Fruit fly (Drosophila melanogaster) whole organism, embryonic: ENCODE data around the gene CG11131.

Experiments
- B-H1 ChIP-seq: fragments of 200-800 bp; sonication (Bioruptor generic); IDR thresholded peaks from 3 replicates; pipeline ENCODE4 v1.3.6; 2022; ENCODE audit warnings: missing biosample characterization, missing genetic modification characterization
- Bdp1 ChIP-seq: fragments of 200-800 bp; sonication (Bioruptor generic); optimal IDR thresholded peaks from 3 replicates; lab custom pipeline; 2016; ENCODE audit warnings: missing biosample characterization, missing genetic modification characterization
- Blimp-1 ChIP-seq: fragments of 200-800 bp; sonication (Bioruptor generic); optimal IDR thresholded peaks from 3 replicates; lab custom pipeline; 2018; ENCODE audit warnings: missing biosample characterization, missing genetic modification characterization, mild to moderate bottlenecking, moderate library complexity, missing genetic modification reagents
- Bteb2 ChIP-seq: fragments of 200-800 bp; sonication (Bioruptor generic); optimal IDR thresholded peaks from 2 replicates; lab custom pipeline; 2016; ENCODE audit warnings: missing biosample characterization, missing genetic modification characterization
- CG11247 ChIP-seq: fragments of 200-800 bp; sonication (Bioruptor generic); IDR thresholded peaks from 2 replicates; pipeline ENCODE4 v1.3.6; 2022; ENCODE audit warnings: missing biosample characterization, missing genetic modification characterization
- CG12104 ChIP-seq: fragments of 200-800 bp; sonication (Bioruptor generic); optimal IDR thresholded peaks from 3 replicates; lab custom pipeline; 2016; ENCODE audit warnings: missing biosample characterization, missing genetic modification characterization
- CG12155 ChIP-seq: fragments of 200-800 bp; sonication (Bioruptor generic); optimal IDR thresholded peaks from 3 replicates; lab custom pipeline; 2016; ENCODE audit warnings: missing biosample characterization, missing genetic modification characterization
- CG14441 ChIP-seq: fragments of 200-800 bp; sonication (Bioruptor generic); IDR thresholded peaks from 2 replicates; pipeline ENCODE4 v1.3.6; 2022; ENCODE audit warnings: missing biosample characterization, missing genetic modification characterization
- CG14965 ChIP-seq: fragments of 200-800 bp; sonication (Bioruptor generic); optimal IDR thresholded peaks from 2 replicates; lab custom pipeline; 2016; ENCODE audit warnings: missing biosample characterization, missing genetic modification characterization, borderline replicate concordance
- CG1602 ChIP-seq: fragments of 200-800 bp; sonication (Bioruptor generic); optimal IDR thresholded peaks from 3 replicates; lab custom pipeline; 2016; ENCODE audit warnings: missing biosample characterization, missing genetic modification characterization
- CG18476 ChIP-seq: fragments of 200-800 bp; sonication (Bioruptor generic); optimal IDR thresholded peaks from 2 replicates; lab custom pipeline; 2016; ENCODE audit warnings: missing biosample characterization, mild to moderate bottlenecking, missing genetic modification characterization
- CG18619 ChIP-seq: fragments of 200-800 bp; sonication (Bioruptor generic); optimal IDR thresholded peaks from 3 replicates; lab custom pipeline; 2017; ENCODE audit warnings: missing biosample characterization, mild to moderate bottlenecking, missing genetic modification characterization
- CG30431 ChIP-seq: fragments of 200-800 bp; sonication (Bioruptor generic); optimal IDR thresholded peaks from 2 replicates; lab custom pipeline; 2017; ENCODE audit warnings: missing biosample characterization, missing genetic modification characterization
- CG31441 ChIP-seq: fragments of 200-800 bp; sonication (Bioruptor generic); IDR thresholded peaks from 2 replicates; pipeline ENCODE4 v1.3.6; 2022; ENCODE audit warnings: missing biosample characterization, missing genetic modification characterization
- CG32772 ChIP-seq: fragments of 200-800 bp; sonication (Bioruptor generic); IDR thresholded peaks from 2 replicates; pipeline ENCODE4 v1.3.6; 2022; ENCODE audit warnings: missing biosample characterization, missing genetic modification characterization
- CG3407 ChIP-seq: fragments of 200-800 bp; sonication (Bioruptor generic); optimal IDR thresholded peaks from 2 replicates; lab custom pipeline; 2018; ENCODE audit warnings: missing biosample characterization, mild to moderate bottlenecking, missing genetic modification characterization
- CG3838 ChIP-seq: fragments of 200-800 bp; sonication (Bioruptor generic); optimal IDR thresholded peaks from 3 replicates; lab custom pipeline; 2016; ENCODE audit warnings: missing biosample characterization, missing genetic modification characterization
- Dfd ChIP-seq, 2 experiments: fragments of >200 bp; optimal IDR thresholded peaks; 2 replicates each; lab custom pipeline; 2017; ENCODE audit warnings: missing biosample characterization in 2 of 2, missing genetic modification characterization in 2 of 2
- Dp ChIP-seq: fragments of 200-800 bp; sonication (Bioruptor generic); optimal IDR thresholded peaks from 2 replicates; lab custom pipeline; 2018; ENCODE audit warnings: missing biosample characterization, mild to moderate bottlenecking, missing genetic modification characterization, moderate library complexity
- Dref ChIP-seq: fragments of 200-800 bp; sonication (Bioruptor generic); IDR thresholded peaks from 2 replicates; pipeline ENCODE4 v1.3.6; 2022; ENCODE audit warnings: missing biosample characterization, missing genetic modification characterization
- Eip74EF ChIP-seq, 2 experiments: fragments of 200-800 bp in 1 of 2; fragments of >200 bp in 1 of 2; sonication (Bioruptor generic) in 1 of 2; optimal IDR thresholded peaks; 2 replicates each; lab custom pipeline; 2017 to 2019; ENCODE audit warnings: missing biosample characterization in 2 of 2, missing genetic modification characterization in 2 of 2, mild to moderate bottlenecking in 1 of 2, moderate library complexity in 1 of 2
- Elba2 ChIP-seq: fragments of 200-800 bp; sonication (Bioruptor generic); optimal IDR thresholded peaks from 3 replicates; lab custom pipeline; 2016; ENCODE audit warnings: missing biosample characterization, missing genetic modification characterization
- Fer2 ChIP-seq: fragments of 200-800 bp; sonication (Bioruptor generic); optimal IDR thresholded peaks from 2 replicates; lab custom pipeline; 2018; ENCODE audit warnings: missing biosample characterization, mild to moderate bottlenecking, missing genetic modification characterization, moderate library complexity
- HLH54F ChIP-seq: fragments of 200-800 bp; sonication (Bioruptor generic); optimal IDR thresholded peaks from 3 replicates; lab custom pipeline; 2016; ENCODE audit warnings: missing biosample characterization, missing genetic modification characterization
- Hr3 ChIP-seq: fragments of 200-800 bp; sonication (Bioruptor generic); optimal IDR thresholded peaks from 3 replicates; lab custom pipeline; 2016; ENCODE audit warnings: missing biosample characterization, missing genetic modification characterization
- Mrtf ChIP-seq: fragments of 200-800 bp; sonication (Bioruptor generic); IDR thresholded peaks from 3 replicates; pipeline ENCODE4 v1.3.6; 2022; ENCODE audit warnings: missing biosample characterization, missing genetic modification characterization
- ash1 ChIP-seq: fragments of 200-800 bp; sonication (Bioruptor generic); optimal IDR thresholded peaks from 2 replicates; lab custom pipeline; 2018; ENCODE audit warnings: missing biosample characterization, mild to moderate bottlenecking, missing genetic modification characterization
- bowl ChIP-seq: fragments of 200-800 bp; sonication (Bioruptor generic); IDR thresholded peaks from 2 replicates; pipeline ENCODE4 v1.3.6; 2022; ENCODE audit warnings: missing biosample characterization, missing genetic modification characterization
- btn ChIP-seq: fragments of 200-800 bp; sonication (Bioruptor generic); optimal IDR thresholded peaks from 2 replicates; lab custom pipeline; 2016; ENCODE audit warnings: missing biosample characterization, missing genetic modification characterization
- chm ChIP-seq: fragments of 200-800 bp; sonication (Bioruptor generic); IDR thresholded peaks from 2 replicates; pipeline ENCODE4 v1.3.6; 2022; ENCODE audit warnings: missing biosample characterization, missing genetic modification characterization
- crp ChIP-seq, 2 experiments: fragments of 200-800 bp; sonication (Bioruptor generic); optimal IDR thresholded peaks; 2 replicates in 1 of 2; 3 replicates in 1 of 2; lab custom pipeline; 2017; ENCODE audit warnings: missing biosample characterization in 2 of 2, missing genetic modification characterization in 2 of 2, mild to moderate bottlenecking in 1 of 2, moderate library complexity in 1 of 2
- danr ChIP-seq: fragments of 200-800 bp; sonication (Bioruptor generic); IDR thresholded peaks from 2 replicates; pipeline ENCODE4 v1.3.6; 2022; ENCODE audit warnings: missing biosample characterization, missing genetic modification characterization
- dpn ChIP-seq, 2 experiments: fragments of 200-800 bp; sonication (Bioruptor generic); optimal IDR thresholded peaks; 3 replicates each; lab custom pipeline; 2016; ENCODE audit warnings: missing biosample characterization in 2 of 2, missing genetic modification characterization in 2 of 2
- fd102C ChIP-seq: fragments of 200-800 bp; sonication (Bioruptor generic); optimal IDR thresholded peaks from 2 replicates; lab custom pipeline; 2018; ENCODE audit warnings: missing biosample characterization, mild to moderate bottlenecking, missing genetic modification characterization, moderate library complexity
- grau ChIP-seq: fragments of 200-800 bp; optimal IDR thresholded peaks from 3 replicates; lab custom pipeline; 2019; ENCODE audit warnings: missing biosample characterization, mild to moderate bottlenecking, missing genetic modification characterization, moderate library complexity
- hth ChIP-seq: fragments of >200 bp; optimal IDR thresholded peaks from 2 replicates; lab custom pipeline; 2017; ENCODE audit warnings: inconsistent platforms
- ind ChIP-seq: fragments of 200-800 bp; sonication (Bioruptor generic); optimal IDR thresholded peaks from 3 replicates; lab custom pipeline; 2016; ENCODE audit warnings: missing biosample characterization, missing genetic modification characterization
- ken ChIP-seq: fragments of 200-800 bp; sonication (Bioruptor generic); IDR thresholded peaks from 3 replicates; pipeline ENCODE4 v1.3.6; 2022; ENCODE audit warnings: missing biosample characterization, missing genetic modification characterization
- maf-S ChIP-seq: fragments of 200-800 bp; sonication (Bioruptor generic); optimal IDR thresholded peaks from 2 replicates; lab custom pipeline; 2016; ENCODE audit warnings: missing biosample characterization, missing genetic modification characterization
- nau ChIP-seq: fragments of 200-800 bp; sonication (Bioruptor generic); optimal IDR thresholded peaks from 3 replicates; lab custom pipeline; 2017; ENCODE audit warnings: missing biosample characterization, mild to moderate bottlenecking, missing genetic modification characterization, missing genetic modification reagents
- phol ChIP-seq: fragments of 200-800 bp; sonication (Bioruptor generic); optimal IDR thresholded peaks from 3 replicates; lab custom pipeline; 2018; ENCODE audit warnings: missing biosample characterization, mild to moderate bottlenecking, missing genetic modification characterization, moderate library complexity
- ranshi ChIP-seq: fragments of 200-800 bp; sonication (Bioruptor generic); IDR thresholded peaks from 2 replicates; pipeline ENCODE4 v1.3.6; 2022; ENCODE audit warnings: missing biosample characterization, missing genetic modification characterization
- sim ChIP-seq: fragments of 200-800 bp; sonication (Bioruptor generic); IDR thresholded peaks from 2 replicates; pipeline ENCODE4 v1.3.6; 2022; ENCODE audit warnings: missing biosample characterization, missing genetic modification characterization
- tgo ChIP-seq: fragments of 200-800 bp; sonication (Bioruptor generic); IDR thresholded peaks from 3 replicates; pipeline ENCODE4 v1.3.6; 2022; ENCODE audit warnings: missing biosample characterization, missing genetic modification characterization
- tll ChIP-seq, 2 experiments: fragments of 200-800 bp in 1 of 2; fragments of >200 bp in 1 of 2; sonication (Bioruptor generic) in 1 of 2; optimal IDR thresholded peaks; 2 replicates each; lab custom pipeline; 2017 to 2019; ENCODE audit warnings: missing biosample characterization in 2 of 2, missing genetic modification characterization in 2 of 2, mild to moderate bottlenecking in 1 of 2, moderate library complexity in 1 of 2
- toy ChIP-seq: fragments of 200-800 bp; sonication (Bioruptor generic); IDR thresholded peaks from 2 replicates; pipeline ENCODE4 v1.3.6; 2022; ENCODE audit warnings: missing biosample characterization, missing genetic modification characterization
- ttk ChIP-seq: fragments of 200-800 bp; sonication (Bioruptor generic); IDR thresholded peaks from 2 replicates; pipeline ENCODE4 v2.1.2; 2022; ENCODE audit warnings: missing biosample characterization, missing genetic modification characterization
- unc-4 ChIP-seq: fragments of 200-800 bp; sonication (Bioruptor generic); IDR thresholded peaks from 2 replicates; pipeline ENCODE4 v1.3.6; 2022; ENCODE audit warnings: missing biosample characterization, missing genetic modification characterization; ENCODE audit not compliant: partially characterized antibody
- wor ChIP-seq: fragments of 200-800 bp; sonication (Bioruptor generic); IDR thresholded peaks from 2 replicates; pipeline ENCODE4 v1.3.6; 2022; ENCODE audit warnings: missing biosample characterization, missing genetic modification characterization
- zen ChIP-seq: fragments of 200-800 bp; sonication (Bioruptor generic); optimal IDR thresholded peaks from 3 replicates; lab custom pipeline; 2018; ENCODE audit warnings: missing biosample characterization, mild to moderate bottlenecking, missing genetic modification characterization, moderate library complexity

The CG11131 gene

DNA sequence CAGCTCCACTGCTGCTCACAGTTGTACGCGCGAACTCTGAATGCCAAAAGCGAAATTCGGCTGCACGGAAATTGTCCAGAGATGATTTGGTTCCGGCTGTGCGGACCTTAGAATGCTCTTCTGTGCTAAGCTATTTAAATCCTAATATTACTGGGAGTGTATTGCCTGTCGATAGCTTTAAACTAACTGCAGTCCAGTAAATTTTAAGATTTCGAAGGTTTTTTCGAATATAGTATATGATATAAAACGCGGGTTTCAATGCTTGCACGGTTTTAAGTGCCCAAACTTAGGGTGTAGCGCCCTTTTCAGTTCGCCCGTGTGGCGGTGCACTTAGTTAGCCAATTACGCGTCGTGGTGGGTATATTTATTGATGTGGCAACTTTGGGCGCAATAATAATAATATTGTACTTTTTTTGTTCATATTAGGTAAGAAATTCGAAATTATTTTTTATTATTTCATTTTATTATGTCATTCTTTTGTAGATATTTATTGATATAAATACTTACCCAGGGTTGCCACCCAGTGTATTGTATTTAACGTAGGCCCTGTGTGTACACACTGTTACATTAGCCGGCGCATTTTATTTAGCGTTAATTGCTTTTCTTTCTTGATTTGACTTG, 19.7 kb upstream of the CG11131 start, which contains the start of the genes Chro and Ssl1 (continued):
- peak; percentile 100 for TF ChIP-seq CG1602
- peak; percentile 100 for TF ChIP-seq CG30431
- peak; percentile 99 for TF ChIP-seq bowl (GFP tag; lab: Robert Waterston, UW)
- peak; percentile 100 for TF ChIP-seq chm (GFP tag; lab: Robert Waterston, UW)
- peak; percentile 82 to 88 for TF ChIP-seq tll (GFP tag; optimal IDR thresholded peaks at IDR 0.05; lab: Kevin White, UChicago)
- TF ChIP-seq Elba2 (GFP tag; lab: Kevin White, UChicago), result peak; percentile 99
- no peak for TF ChIP-seq hth (lab: Kevin White, UChicago)
- TF ChIP-seq ken (GFP tag; lab: Robert Waterston, UW), result peak; percentile 100
- peak; percentile 100 for TF ChIP-seq danr (GFP tag; lab: Robert Waterston, UW)
- TF ChIP-seq Mrtf, result peak; percentile 100
- TF ChIP-seq sim, result peak; percentile 100
- TF ChIP-seq ranshi (GFP tag; lab: Robert Waterston, UW), result peak; percentile 100
- peak; percentile 100 for TF ChIP-seq btn (GFP tag; lab: Kevin White, UChicago)
- TF ChIP-seq phol (tag; lab: Kevin White, UChicago), result peak; percentile 100
- peak; percentile 99 for TF ChIP-seq Blimp-1 (GFP tag; lab: Kevin White, UChicago)
- TF ChIP-seq Bdp1 (GFP tag; lab: Kevin White, UChicago), result peak; percentile 97
- TF ChIP-seq ind (GFP tag; lab: Kevin White, UChicago), result peak; percentile 100
- peak; percentile 100 for TF ChIP-seq HLH54F (GFP tag; lab: Kevin White, UChicago)
- peak; percentile 94 for TF ChIP-seq CG14965
- TF ChIP-seq Dref (GFP tag; lab: Robert Waterston, UW), result peak; percentile 55
- TF ChIP-seq CG12104 (GFP tag; lab: Kevin White, UChicago), result peak; percentile 100
- TF ChIP-seq crp (GFP tag; optimal IDR thresholded peaks at IDR 0.05; lab: Kevin White, UChicago), result peak; percentile 60 to 83
- TF ChIP-seq CG32772 (GFP tag; lab: Robert Waterston, UW), result peak; percentile 100
- peak; percentile 99 for TF ChIP-seq grau
- peak; percentile 100 for TF ChIP-seq dpn (GFP tag; optimal IDR thresholded peaks at IDR 0.05; lab: Kevin White, UChicago)
- TF ChIP-seq CG14441 (GFP tag; lab: Robert Waterston, UW), result peak; percentile 100
- peak; percentile 99 for TF ChIP-seq CG3838 (GFP tag; lab: Kevin White, UChicago)
- peak; percentile 99 for TF ChIP-seq CG31441 (GFP tag; lab: Robert Waterston, UW)
- peak; percentile 100 for TF ChIP-seq tgo (GFP tag; lab: Robert Waterston, UW)
- TF ChIP-seq CG18619 (GFP tag; lab: Kevin White, UChicago), result peak; percentile 100
- peak; percentile 99 for TF ChIP-seq fd102C
- TF ChIP-seq toy, result peak; percentile 99
- peak; percentile 100 for TF ChIP-seq ttk
- peak; percentile 98 for TF ChIP-seq ash1 (GFP tag; lab: Kevin White, UChicago)
- TF ChIP-seq Fer2 (tag; lab: Kevin White, UChicago), result peak; percentile 99
- TF ChIP-seq zen (tag; lab: Kevin White, UChicago), result peak; percentile 100
- TF ChIP-seq maf-S (GFP tag; lab: Kevin White, UChicago), result peak; percentile 100
- TF ChIP-seq Dfd (GFP tag; optimal IDR thresholded peaks at IDR 0.05; lab: Kevin White, UChicago), result peak in 1 of 2 experiments; percentile 90
- 0 out of 2 replicates have a peak, but pooled peaks have one; percentile 22 for TF ChIP-seq unc-4 (GFP tag; lab: Robert Waterston, UW)
- TF ChIP-seq Bteb2 (GFP tag; lab: Kevin White, UChicago), result peak; percentile 100
- TF ChIP-seq B-H1 (GFP tag; lab: Robert Waterston, UW), result peak; percentile 100
- TF ChIP-seq Hr3 (GFP tag; lab: Kevin White, UChicago), result peak; percentile 100
- TF ChIP-seq CG11247 (GFP tag; lab: Robert Waterston, UW), result peak; percentile 100
- peak; percentile 100 for TF ChIP-seq wor (GFP tag; lab: Robert Waterston, UW)
- peak in 1 of 2 experiments; percentile 100 for TF ChIP-seq Eip74EF (GFP tag; optimal IDR thresholded peaks at IDR 0.05; lab: Kevin White, UChicago)
- TF ChIP-seq nau, result peak; percentile 100
- TF ChIP-seq Dp (GFP tag; lab: Kevin White, UChicago), result peak; percentile 59
- TF ChIP-seq CG18476, result peak; percentile 100
- peak; percentile 99 for TF ChIP-seq CG12155 (GFP tag; lab: Kevin White, UChicago)
- peak; percentile 99 for TF ChIP-seq CG3407 (GFP tag; lab: Kevin White, UChicago)
